Worm (Caenorhabditis elegans) whole organism, young adult: Measurements from ENCODE around the gene srg-27.

ENCODE experiments used
- F33H1.4 ChIP-seq: fragments of 200-800 bp; sonication (Bioruptor generic); IDR thresholded peaks from 2 replicates; pipeline ENCODE4 v1.3.6; 2022; ENCODE audit warnings: missing genetic modification reagents, missing genetic modification characterization, missing compliant biosample characterization
- dpl-1 ChIP-seq: fragments of 150-350 bp; optimal IDR thresholded peaks from 2 replicates; lab custom pipeline; 2014; ENCODE audit warnings: missing biosample characterization, missing genetic modification reagents, missing genetic modification characterization
- hlh-12 ChIP-seq: sonication (generic microtip); optimal IDR thresholded peaks from 2 replicates; lab custom pipeline; 2016; ENCODE audit warnings: missing genetic modification characterization, missing compliant biosample characterization
- pbrm-1 ChIP-seq: fragments of 200-800 bp; sonication (Bioruptor generic); IDR thresholded peaks from 2 replicates; pipeline ENCODE4 v1.3.6; 2022; ENCODE audit warnings: missing genetic modification reagents, missing genetic modification characterization, missing compliant biosample characterization
- snpc-1.3 ChIP-seq: sonication (generic microtip); optimal IDR thresholded peaks from 2 replicates; lab custom pipeline; 2017; ENCODE audit warnings: missing genetic modification characterization, mild to moderate bottlenecking, missing compliant biosample characterization, antibody characterized with exemption, moderate library complexity, missing genotype, missing genetic modification reagents; ENCODE audit not compliant: insufficient read depth
- snpc-4 ChIP-seq, 5 experiments: fragments of 150-350 bp in 1 of 5; sonication (generic microtip) in 4 of 5; optimal IDR thresholded peaks; 2 replicates each; lab custom pipeline; 2014 to 2018; ENCODE audit warnings: missing genetic modification characterization in 5 of 5, missing biosample characterization in 3 of 5, antibody characterized with exemption in 2 of 5, mild to moderate bottlenecking in 2 of 5, missing compliant biosample characterization in 2 of 5, missing genotype in 2 of 5, moderate library complexity in 2 of 5, missing genetic modification reagents in 1 of 5
- unc-62 ChIP-seq: fragments of 150-350 bp; optimal IDR thresholded peaks from 2 replicates; lab custom pipeline; 2014; ENCODE audit warnings: missing biosample characterization, missing genetic modification reagents, missing genetic modification characterization

DNA sequence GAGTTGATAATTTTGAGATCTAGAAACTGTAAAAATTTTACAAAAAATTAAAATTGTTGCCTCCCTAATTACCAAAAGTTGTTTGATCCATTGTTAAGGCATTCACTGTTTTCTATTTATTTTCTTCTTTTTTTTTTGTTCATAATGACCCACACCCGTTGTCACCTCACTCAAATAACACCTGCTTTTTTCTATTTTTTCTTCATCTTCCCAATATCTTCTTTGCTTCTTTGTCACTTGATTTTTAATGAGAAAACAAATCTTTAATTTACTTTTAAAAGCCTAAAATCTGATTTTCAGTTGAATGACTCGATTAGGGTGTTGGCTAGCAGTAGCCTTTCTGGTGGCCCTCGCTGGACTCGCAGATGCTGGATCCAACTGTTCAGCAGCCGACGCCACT lies 36.2 kb upstream of the srg-27 start, which contains the start of gene ncx-2:
- TF ChIP-seq snpc-4 (GFP tag; optimal IDR thresholded peaks at IDR 0.05; lab: Kevin White, UChicago) (no peak), snpc-4 (tag; optimal IDR thresholded peaks at IDR 0.05; lab: Kevin White, UChicago) (no peak), unc-62 (no peak), pbrm-1 (no peak), hlh-12 (tag; lab: Kevin White, UChicago) (no peak), dpl-1 (no peak), snpc-1.3 (no peak), F33H1.4 (GFP tag; lab: Robert Waterston, UW) (no peak)
